Worm (Caenorhabditis elegans) whole organism, mixed stage, embryonic: ENCODE data around the gene npp-19.
A peak's percentile ranks its signal among the peaks of the same experiment; 100 is the strongest.

Experiments
- M03D4.4 ChIP-seq: sonication (generic microtip); optimal IDR thresholded peaks from 2 replicates; lab custom pipeline; 2017; ENCODE audit warnings: mild to moderate bottlenecking, missing genetic modification characterization, missing compliant biosample characterization
- bed-3 ChIP-seq: fragments of 200-800 bp; sonication (Bioruptor generic); optimal IDR thresholded peaks from 3 replicates; lab custom pipeline; 2018; ENCODE audit warnings: mild to moderate bottlenecking, missing genetic modification characterization, moderate library complexity, missing compliant biosample characterization
- blmp-1 ChIP-seq: fragments of 150-350 bp; optimal IDR thresholded peaks from 2 replicates; lab custom pipeline; 2014; ENCODE audit warnings: missing biosample characterization, missing genetic modification characterization
- ceh-39 ChIP-seq: fragments of 150-350 bp; optimal IDR thresholded peaks from 2 replicates; lab custom pipeline; 2014; ENCODE audit warnings: missing biosample characterization, missing genetic modification characterization
- ceh-43 ChIP-seq: fragments of 200-800 bp; sonication (Bioruptor generic); optimal IDR thresholded peaks from 2 replicates; lab custom pipeline; 2018; ENCODE audit warnings: mild to moderate bottlenecking, missing genetic modification characterization, moderate library complexity, missing compliant biosample characterization
- ceh-83 ChIP-seq: fragments of 200-800 bp; sonication (Bioruptor generic); optimal IDR thresholded peaks from 2 replicates; lab custom pipeline; 2018; ENCODE audit warnings: mild to moderate bottlenecking, missing genetic modification characterization, missing compliant biosample characterization
- ces-1 ChIP-seq: fragments of 150-350 bp; optimal IDR thresholded peaks from 2 replicates; lab custom pipeline; 2014; ENCODE audit warnings: missing biosample characterization, missing genetic modification reagents, missing genetic modification characterization
- cnd-1 ChIP-seq: fragments of 200-800 bp; sonication (Bioruptor generic); optimal IDR thresholded peaks from 2 replicates; lab custom pipeline; 2018; ENCODE audit warnings: mild to moderate bottlenecking, missing genetic modification characterization, missing compliant biosample characterization
- drap-1 ChIP-seq: fragments of 200-800 bp; sonication (Bioruptor generic); optimal IDR thresholded peaks from 3 replicates; lab custom pipeline; 2018; ENCODE audit warnings: mild to moderate bottlenecking, missing genetic modification characterization, missing compliant biosample characterization
- elt-1 ChIP-seq: sonication (generic microtip); optimal IDR thresholded peaks from 2 replicates; lab custom pipeline; 2017; ENCODE audit warnings: missing genetic modification characterization, mild to moderate bottlenecking, missing compliant biosample characterization, antibody characterized with exemption, moderate library complexity, borderline replicate concordance; ENCODE audit not compliant: insufficient read depth
- elt-3 ChIP-seq: fragments of 150-350 bp; optimal IDR thresholded peaks from 2 replicates; lab custom pipeline; 2014; ENCODE audit warnings: missing biosample characterization, missing genetic modification characterization
- flh-1 ChIP-seq: fragments of 200-800 bp; sonication (Bioruptor generic); optimal IDR thresholded peaks from 2 replicates; lab custom pipeline; 2018; ENCODE audit warnings: mild to moderate bottlenecking, missing genetic modification characterization, moderate library complexity, missing compliant biosample characterization
- ham-2 ChIP-seq: fragments of 200-800 bp; sonication (Bioruptor generic); optimal IDR thresholded peaks from 2 replicates; lab custom pipeline; 2018; ENCODE audit warnings: mild to moderate bottlenecking, missing genetic modification characterization, missing compliant biosample characterization
- hlh-1 ChIP-seq: fragments of 150-350 bp; optimal IDR thresholded peaks from 2 replicates; lab custom pipeline; 2014; ENCODE audit warnings: missing biosample characterization, missing genetic modification reagents, missing genetic modification characterization
- lin-13 ChIP-seq: fragments of 150-350 bp; optimal IDR thresholded peaks from 2 replicates; lab custom pipeline; 2014; ENCODE audit warnings: missing biosample characterization, missing genetic modification characterization
- lin-32 ChIP-seq: fragments of 200-800 bp; sonication (Bioruptor generic); optimal IDR thresholded peaks from 2 replicates; lab custom pipeline; 2018; ENCODE audit warnings: mild to moderate bottlenecking, missing genetic modification characterization, missing compliant biosample characterization
- lsy-2 ChIP-seq: fragments of 150-350 bp; optimal IDR thresholded peaks from 2 replicates; lab custom pipeline; 2014; ENCODE audit warnings: missing biosample characterization, missing genetic modification characterization
- mab-5 ChIP-seq: fragments of 150-350 bp; optimal IDR thresholded peaks from 2 replicates; lab custom pipeline; 2014; ENCODE audit warnings: missing biosample characterization, missing genetic modification characterization
- mep-1 ChIP-seq: fragments of 150-350 bp; optimal IDR thresholded peaks from 2 replicates; lab custom pipeline; 2017; ENCODE audit warnings: missing biosample characterization, missing genetic modification reagents, missing genetic modification characterization, inconsistent platforms
- mls-2 ChIP-seq: sonication (generic microtip); optimal IDR thresholded peaks from 2 replicates; lab custom pipeline; 2016; ENCODE audit warnings: mild to moderate bottlenecking, missing genetic modification characterization, moderate library complexity, missing compliant biosample characterization
- nhr-12 ChIP-seq: fragments of 150-350 bp; optimal IDR thresholded peaks from 2 replicates; lab custom pipeline; 2014; ENCODE audit warnings: missing biosample characterization, missing genetic modification characterization
- nhr-2 ChIP-seq: fragments of 150-350 bp; optimal IDR thresholded peaks from 2 replicates; lab custom pipeline; 2014; ENCODE audit warnings: missing biosample characterization, missing genetic modification characterization
- nhr-237 ChIP-seq: fragments of 150-350 bp; optimal IDR thresholded peaks from 2 replicates; lab custom pipeline; 2014; ENCODE audit warnings: missing biosample characterization, missing genetic modification characterization
- nhr-28 ChIP-seq: fragments of 150-350 bp; optimal IDR thresholded peaks from 2 replicates; lab custom pipeline; 2014; ENCODE audit warnings: missing biosample characterization, missing genetic modification characterization
- nhr-76 ChIP-seq: sonication (generic microtip); optimal IDR thresholded peaks from 2 replicates; lab custom pipeline; 2017; ENCODE audit warnings: missing biosample characterization, missing genetic modification characterization
- pha-4 ChIP-seq: fragments of 150-350 bp; optimal IDR thresholded peaks from 2 replicates; lab custom pipeline; 2018; ENCODE audit warnings: missing biosample characterization, missing genetic modification reagents, missing genetic modification characterization
- sem-2 ChIP-seq: fragments of 200-800 bp; sonication (Bioruptor generic); optimal IDR thresholded peaks from 2 replicates; lab custom pipeline; 2018; ENCODE audit warnings: mild to moderate bottlenecking, missing genetic modification characterization, missing compliant biosample characterization
- snpc-4 ChIP-seq: fragments of 150-350 bp; optimal IDR thresholded peaks from 2 replicates; lab custom pipeline; 2014; ENCODE audit warnings: missing biosample characterization, missing genetic modification characterization
- sptf-1 ChIP-seq: sonication (generic microtip); optimal IDR thresholded peaks from 2 replicates; lab custom pipeline; 2017; ENCODE audit warnings: mild to moderate bottlenecking, missing genetic modification characterization, moderate library complexity, missing compliant biosample characterization
- tbx-8 ChIP-seq: fragments of 200-800 bp; sonication (Bioruptor generic); optimal IDR thresholded peaks from 2 replicates; lab custom pipeline; 2018; ENCODE audit warnings: mild to moderate bottlenecking, missing genetic modification characterization, moderate library complexity, missing compliant biosample characterization
- unc-120 ChIP-seq: sonication (generic microtip); optimal IDR thresholded peaks from 2 replicates; lab custom pipeline; 2017; ENCODE audit warnings: missing genetic modification characterization, missing compliant biosample characterization; ENCODE audit not compliant: poor library complexity, severe bottlenecking
- unc-39 ChIP-seq: fragments of 150-350 bp; optimal IDR thresholded peaks from 2 replicates; lab custom pipeline; 2014; ENCODE audit warnings: missing biosample characterization, missing genetic modification characterization
- unc-62 ChIP-seq: fragments of 150-350 bp; optimal IDR thresholded peaks from 2 replicates; lab custom pipeline; 2014; ENCODE audit warnings: missing biosample characterization, missing genetic modification reagents, missing genetic modification characterization
- zip-8 ChIP-seq: fragments of 150-350 bp; optimal IDR thresholded peaks from 2 replicates; lab custom pipeline; 2014; ENCODE audit warnings: missing biosample characterization, missing genetic modification characterization
- ztf-11 ChIP-seq: fragments of 150-350 bp; optimal IDR thresholded peaks from 2 replicates; lab custom pipeline; 2014; ENCODE audit warnings: missing biosample characterization, missing genetic modification characterization

Gene npp-19

ce11 chrII:10798429-10798893 is at the start of gene npp-19:
npp-19 (minus strand) TSS chrII:10798479.
- TF ChIP-seq blmp-1 (tag; lab: Kevin White, UChicago) (peak; percentile 28), elt-1 (tag; lab: Kevin White, UChicago) (no peak), nhr-2 (tag; lab: Kevin White, UChicago) (no peak), nhr-28 (tag; lab: Kevin White, UChicago) (no peak), ceh-83 (GFP tag; lab: Kevin White, UChicago) (no peak), ztf-11 (tag; lab: Kevin White, UChicago) (no peak), ces-1 (GFP tag; lab: Kevin White, UChicago) (peak; percentile 46), unc-62 (GFP tag; lab: Kevin White, UChicago) (no peak), elt-3 (tag; lab: Kevin White, UChicago) (no peak), zip-8 (tag; lab: Kevin White, UChicago) (no peak), mab-5 (tag; lab: Kevin White, UChicago) (no peak), sem-2 (GFP tag; lab: Kevin White, UChicago) (no peak), lsy-2 (tag; lab: Kevin White, UChicago) (peak; percentile 84), hlh-1 (tag; lab: Kevin White, UChicago) (peak; percentile 14), snpc-4 (no peak), drap-1 (no peak), mep-1 (tag; lab: Kevin White, UChicago) (peak; percentile 85), M03D4.4 (no peak), nhr-76 (tag; lab: Kevin White, UChicago) (no peak), bed-3 (no peak), ham-2 (GFP tag; lab: Kevin White, UChicago) (no peak), pha-4 (peak; percentile 19), lin-13 (tag; lab: Kevin White, UChicago) (peak; percentile 47), ceh-43 (GFP tag; lab: Kevin White, UChicago) (no peak), sptf-1 (tag; lab: Kevin White, UChicago) (peak; percentile 59), nhr-12 (tag; lab: Kevin White, UChicago) (no peak), mls-2 (tag; lab: Kevin White, UChicago) (no peak), cnd-1 (tag; lab: Kevin White, UChicago) (no peak), tbx-8 (GFP tag; lab: Kevin White, UChicago) (no peak), ceh-39 (tag; lab: Kevin White, UChicago) (no peak), unc-120 (tag; lab: Kevin White, UChicago) (no peak), unc-39 (tag; lab: Kevin White, UChicago) (no peak), lin-32 (GFP tag; lab: Kevin White, UChicago) (no peak), nhr-237 (tag; lab: Kevin White, UChicago) (peak; percentile 72), flh-1 (GFP tag; lab: Kevin White, UChicago) (no peak)

ce11 chrII:10847057-10847456 is 48.8 kb upstream of the npp-19 start:
- TF ChIP-seq ztf-11 (tag; lab: Kevin White, UChicago): no peak
- TF ChIP-seq nhr-237 (tag; lab: Kevin White, UChicago): no peak
- no peak for TF ChIP-seq bed-3
- TF ChIP-seq hlh-1 (tag; lab: Kevin White, UChicago): no peak
- no peak for TF ChIP-seq elt-1 (tag; lab: Kevin White, UChicago)
- no peak for TF ChIP-seq cnd-1 (tag; lab: Kevin White, UChicago)
- TF ChIP-seq ham-2 (GFP tag; lab: Kevin White, UChicago): no peak
- TF ChIP-seq nhr-76 (tag; lab: Kevin White, UChicago): no peak

ce11 chrII:10843527-10843926 is 45.2 kb upstream of the npp-19 start, which contains the start of gene M106.8:
M106.8 (minus strand) TSS chrII:10843627.
- no peak for TF ChIP-seq ham-2 (GFP tag; lab: Kevin White, UChicago)
- TF ChIP-seq nhr-76 (tag; lab: Kevin White, UChicago): no peak
- TF ChIP-seq ceh-43 (GFP tag; lab: Kevin White, UChicago): no peak
- TF ChIP-seq cnd-1 (tag; lab: Kevin White, UChicago): no peak
- TF ChIP-seq lin-32 (GFP tag; lab: Kevin White, UChicago): no peak
- TF ChIP-seq lsy-2 (tag; lab: Kevin White, UChicago): no peak
- TF ChIP-seq M03D4.4: no peak
- TF ChIP-seq nhr-237 (tag; lab: Kevin White, UChicago): no peak
- no peak for TF ChIP-seq lin-13 (tag; lab: Kevin White, UChicago)
- TF ChIP-seq mab-5 (tag; lab: Kevin White, UChicago): no peak
- TF ChIP-seq sem-2 (GFP tag; lab: Kevin White, UChicago): no peak
- no peak for TF ChIP-seq bed-3
- no peak for TF ChIP-seq mep-1 (tag; lab: Kevin White, UChicago)
- TF ChIP-seq zip-8 (tag; lab: Kevin White, UChicago): no peak
